Worm (Caenorhabditis elegans) whole organism, L4/young adult: ENCODE data around the gene srg-32.
A peak's percentile ranks its signal among the peaks of the same experiment; 100 is the strongest.

Source experiments
- W03F9.2 ChIP-seq: fragments of 150-350 bp; optimal IDR thresholded peaks from 2 replicates; lab custom pipeline; 2014; ENCODE audit warnings: missing biosample characterization, missing genetic modification characterization
- dao-5 ChIP-seq: sonication (generic microtip); optimal IDR thresholded peaks from 2 replicates; lab custom pipeline; 2016; ENCODE audit warnings: missing genotype, missing genetic modification characterization, moderate library complexity, missing compliant biosample characterization
- him-1 ChIP-seq: sonication (generic microtip); optimal IDR thresholded peaks from 2 replicates; lab custom pipeline; 2016; ENCODE audit warnings: missing genotype, missing genetic modification reagents, missing genetic modification characterization, missing compliant biosample characterization

The srg-32 gene

ce11 chrV:10580638-10581037 is 8.0 kb downstream of the srg-32 start:
- TF ChIP-seq him-1 (tag; lab: Kevin White, UChicago), result no peak
- TF ChIP-seq W03F9.2 (tag; lab: Kevin White, UChicago), result no peak
- TF ChIP-seq dao-5 (tag; lab: Kevin White, UChicago), result no peak

ce11 chrV:10578938-10579337 is 9.7 kb downstream of the srg-32 start, which contains the start of the genes erh-1 and lpd-9:
Gene erh-1, minus strand, starts transcription at chrV:10579141.
Gene lpd-9, plus strand, starts transcription at chrV:10579305.
- TF ChIP-seq dao-5 (tag; lab: Kevin White, UChicago) (no peak), W03F9.2 (tag; lab: Kevin White, UChicago) (peak; percentile 76), him-1 (tag; lab: Kevin White, UChicago) (no peak)

ce11 chrV:10578226-10578625 is 10.4 kb downstream of the srg-32 start, which contains the start of gene mics-1:
Gene mics-1, minus strand, starts transcription at chrV:10578326.
- no peak for TF ChIP-seq him-1 (tag; lab: Kevin White, UChicago)
- no peak for TF ChIP-seq W03F9.2 (tag; lab: Kevin White, UChicago)
- no peak for TF ChIP-seq dao-5 (tag; lab: Kevin White, UChicago)

ce11 chrV:10576319-10576718 is 12.3 kb downstream of the srg-32 start, which contains the start of gene vps-54:
Gene vps-54, minus strand, starts transcription at chrV:10576419.
- no peak for TF ChIP-seq W03F9.2 (tag; lab: Kevin White, UChicago)
- no peak for TF ChIP-seq dao-5 (tag; lab: Kevin White, UChicago)
- TF ChIP-seq him-1 (tag; lab: Kevin White, UChicago), result no peak

ce11 chrV:10574197-10574596 is 14.4 kb downstream of the srg-32 start:
- no peak for TF ChIP-seq him-1 (tag; lab: Kevin White, UChicago)
- TF ChIP-seq dao-5 (tag; lab: Kevin White, UChicago), result no peak
- TF ChIP-seq W03F9.2 (tag; lab: Kevin White, UChicago), result no peak

ce11 chrV:10572614-10573013 is 16.0 kb downstream of the srg-32 start, which contains the start of gene del-6:
Gene del-6, plus strand, starts transcription at chrV:10572914.
- TF ChIP-seq dao-5 (tag; lab: Kevin White, UChicago), result no peak
- no peak for TF ChIP-seq him-1 (tag; lab: Kevin White, UChicago)
- TF ChIP-seq W03F9.2 (tag; lab: Kevin White, UChicago), result no peak

ce11 chrV:10571523-10571922 is 17.1 kb downstream of the srg-32 start:
- TF ChIP-seq him-1 (tag; lab: Kevin White, UChicago) (no peak), dao-5 (tag; lab: Kevin White, UChicago) (no peak), W03F9.2 (tag; lab: Kevin White, UChicago) (no peak)

ce11 chrV:10568496-10568895 is 20.1 kb downstream of the srg-32 start:
- TF ChIP-seq W03F9.2 (tag; lab: Kevin White, UChicago) (no peak), him-1 (tag; lab: Kevin White, UChicago) (no peak), dao-5 (tag; lab: Kevin White, UChicago) (no peak)

- TF ChIP-seq him-1 (tag; lab: Kevin White, UChicago) (no peak), dao-5 (tag; lab: Kevin White, UChicago) (no peak), W03F9.2 (tag; lab: Kevin White, UChicago) (no peak)
Observed at ce11 chrV:10564830-10565365, 23.7 kb downstream of the srg-32 start, which contains the start of gene cat-4. Gene cat-4, plus strand, starts transcription at chrV:10564880.

- no peak for TF ChIP-seq dao-5 (tag; lab: Kevin White, UChicago)
- TF ChIP-seq him-1 (tag; lab: Kevin White, UChicago), result no peak
- TF ChIP-seq W03F9.2 (tag; lab: Kevin White, UChicago), result no peak
Observed at ce11 chrV:10564140-10564539, 24.5 kb downstream of the srg-32 start.

- TF ChIP-seq W03F9.2 (tag; lab: Kevin White, UChicago) (no peak), him-1 (tag; lab: Kevin White, UChicago) (no peak), dao-5 (tag; lab: Kevin White, UChicago) (no peak)
Observed at ce11 chrV:10562817-10563216, 25.8 kb downstream of the srg-32 start.

ce11 chrV:10561632-10562031 is 27.0 kb downstream of the srg-32 start:
- TF ChIP-seq W03F9.2 (tag; lab: Kevin White, UChicago) (no peak), dao-5 (tag; lab: Kevin White, UChicago) (no peak), him-1 (tag; lab: Kevin White, UChicago) (no peak)

ce11 chrV:10560621-10561020 is 28.0 kb downstream of the srg-32 start, which contains the start of gene col-152:
Gene col-152, plus strand, starts transcription at chrV:10560921.
- no peak for TF ChIP-seq dao-5 (tag; lab: Kevin White, UChicago)
- no peak for TF ChIP-seq W03F9.2 (tag; lab: Kevin White, UChicago)
- no peak for TF ChIP-seq him-1 (tag; lab: Kevin White, UChicago)

- TF ChIP-seq him-1 (tag; lab: Kevin White, UChicago) (no peak), W03F9.2 (tag; lab: Kevin White, UChicago) (no peak), dao-5 (tag; lab: Kevin White, UChicago) (no peak)
Observed at ce11 chrV:10557676-10558075, 30.9 kb downstream of the srg-32 start, which contains the start of gene best-14. Gene best-14, plus strand, starts transcription at chrV:10557976.
